Fruit fly (Drosophila melanogaster) whole organism, wandering third instar larva: ENCODE data around the gene CG33700.

Source experiments
- Abd-B ChIP-seq: fragments of >200 bp; optimal IDR thresholded peaks from 2 replicates; lab custom pipeline; 2017; ENCODE audit warnings: missing biosample characterization, missing genetic modification characterization
- CG32264 ChIP-seq: fragments of 200-800 bp; sonication (Bioruptor generic); optimal IDR thresholded peaks from 2 replicates; lab custom pipeline; 2016; ENCODE audit warnings: missing biosample characterization, missing genetic modification characterization
- CG9705 ChIP-seq: fragments of 200-800 bp; sonication (Bioruptor generic); optimal IDR thresholded peaks from 2 replicates; lab custom pipeline; 2018; ENCODE audit warnings: missing biosample characterization, mild to moderate bottlenecking, missing genetic modification characterization
- CrebA ChIP-seq: fragments of 200-800 bp; sonication (Bioruptor generic); optimal IDR thresholded peaks from 2 replicates; lab custom pipeline; 2016; ENCODE audit warnings: missing biosample characterization, mild to moderate bottlenecking, missing genetic modification characterization, borderline replicate concordance
- Dfd ChIP-seq: fragments of >200 bp; optimal IDR thresholded peaks from 2 replicates; lab custom pipeline; 2017; ENCODE audit warnings: missing biosample characterization, missing genetic modification characterization
- Dif ChIP-seq: fragments of 200-275, 200-300 bp; sonication (Bioruptor generic); optimal IDR thresholded peaks from 2 replicates; lab custom pipeline; 2018; ENCODE audit warnings: missing biosample characterization, missing genetic modification characterization; ENCODE audit not compliant: partially characterized antibody
- GATAd ChIP-seq: sonication (Bioruptor generic); optimal IDR thresholded peaks from 2 replicates; lab custom pipeline; 2016; ENCODE audit warnings: missing biosample characterization, missing genetic modification characterization
- HLH106 ChIP-seq: fragments of 200-800 bp; optimal IDR thresholded peaks from 3 replicates; lab custom pipeline; 2019; ENCODE audit warnings: missing biosample characterization, mild to moderate bottlenecking, missing genetic modification characterization, moderate library complexity
- Hnf4 ChIP-seq: fragments of 200-800 bp; sonication (Bioruptor generic); optimal IDR thresholded peaks from 2 replicates; lab custom pipeline; 2016; ENCODE audit warnings: missing biosample characterization, mild to moderate bottlenecking, missing genetic modification characterization
- Hr78 ChIP-seq: fragments of >200 bp; optimal IDR thresholded peaks from 2 replicates; lab custom pipeline; 2017; ENCODE audit warnings: missing biosample characterization, missing genetic modification characterization
- Hr83 ChIP-seq: fragments of 200-300 bp; sonication (Bioruptor generic); optimal IDR thresholded peaks from 2 replicates; lab custom pipeline; 2016; ENCODE audit warnings: missing biosample characterization, mild to moderate bottlenecking, missing genetic modification characterization, moderate library complexity; ENCODE audit not compliant: poor library complexity, severe bottlenecking
- Jra ChIP-seq: sonication (Bioruptor generic); optimal IDR thresholded peaks from 2 replicates; lab custom pipeline; 2016; ENCODE audit warnings: missing biosample characterization, missing genetic modification characterization
- Mio ChIP-seq: sonication (Bioruptor generic); optimal IDR thresholded peaks from 2 replicates; lab custom pipeline; 2016; ENCODE audit warnings: missing biosample characterization, missing genetic modification characterization
- Myc ChIP-seq: fragments of >200 bp; optimal IDR thresholded peaks from 2 replicates; lab custom pipeline; 2017
- N ChIP-seq: fragments of >200 bp; optimal IDR thresholded peaks from 2 replicates; lab custom pipeline; 2018; ENCODE audit warnings: missing biosample characterization, missing external identifiers, missing genetic modification characterization
- OdsH ChIP-seq: fragments of 200-800 bp; sonication (Bioruptor generic); optimal IDR thresholded peaks from 2 replicates; lab custom pipeline; 2016; ENCODE audit warnings: missing biosample characterization, mild to moderate bottlenecking, missing genetic modification characterization
- Rel ChIP-seq, 2 experiments: fragments of 200-800 bp; sonication (Bioruptor generic) in 1 of 2; optimal IDR thresholded peaks; 2 replicates in 1 of 2; 3 replicates in 1 of 2; lab custom pipeline; 2016 to 2019; ENCODE audit warnings: mild to moderate bottlenecking in 2 of 2, missing biosample characterization in 2 of 2, missing genetic modification characterization in 2 of 2, moderate library complexity in 1 of 2
- Sp1 ChIP-seq: fragments of 200-800 bp; sonication (Bioruptor generic); optimal IDR thresholded peaks from 3 replicates; lab custom pipeline; 2019; ENCODE audit warnings: missing biosample characterization, mild to moderate bottlenecking, missing genetic modification characterization, moderate library complexity
- Vsx2 ChIP-seq: fragments of 200-300, 225-300 bp; sonication (Bioruptor generic); optimal IDR thresholded peaks from 2 replicates; lab custom pipeline; 2018; ENCODE audit warnings: missing biosample characterization, missing genetic modification characterization; ENCODE audit not compliant: partially characterized antibody
- br ChIP-seq: fragments of 200-800 bp; sonication (Bioruptor generic); optimal IDR thresholded peaks from 2 replicates; lab custom pipeline; 2016; ENCODE audit warnings: missing biosample characterization, missing genetic modification characterization
- brk ChIP-seq: fragments of 200-800 bp; sonication (Bioruptor generic); optimal IDR thresholded peaks from 2 replicates; lab custom pipeline; 2016; ENCODE audit warnings: missing biosample characterization, mild to moderate bottlenecking, missing genetic modification characterization
- dl ChIP-seq, 2 experiments: fragments of 175-275, 200-275 bp in 1 of 2; fragments of 200-275 bp in 1 of 2; sonication (Bioruptor generic); optimal IDR thresholded peaks; lab custom pipeline; 2018; ENCODE audit warnings: mild to moderate bottlenecking in 2 of 2, missing biosample characterization in 2 of 2, missing genetic modification characterization in 2 of 2, moderate library complexity in 2 of 2; ENCODE audit not compliant: partially characterized antibody in 2 of 2, insufficient read depth in 1 of 2
- dmrt93B ChIP-seq: fragments of 200-800 bp; sonication (Bioruptor generic); optimal IDR thresholded peaks from 2 replicates; lab custom pipeline; 2018; ENCODE audit warnings: missing biosample characterization, mild to moderate bottlenecking, missing genetic modification characterization
- dsf ChIP-seq: sonication (Bioruptor generic); optimal IDR thresholded peaks from 2 replicates; lab custom pipeline; 2016; ENCODE audit warnings: missing biosample characterization, missing genetic modification characterization, borderline replicate concordance
- ey ChIP-seq: fragments of 200-800 bp; sonication (Bioruptor generic); optimal IDR thresholded peaks from 2 replicates; lab custom pipeline; 2016; ENCODE audit warnings: missing biosample characterization, missing genetic modification characterization
- foxo ChIP-seq, 2 experiments: fragments of 200-800 bp; sonication (Bioruptor generic); optimal IDR thresholded peaks; 2 replicates in 1 of 2; 3 replicates in 1 of 2; lab custom pipeline; 2016 to 2017; ENCODE audit warnings: missing biosample characterization in 2 of 2, missing genetic modification characterization in 2 of 2
- fru ChIP-seq: fragments of 200-800 bp; sonication (Bioruptor generic); optimal IDR thresholded peaks from 3 replicates; lab custom pipeline; 2016; ENCODE audit warnings: missing biosample characterization, mild to moderate bottlenecking, missing genetic modification characterization
- h ChIP-seq: fragments of 200-800 bp; sonication (Bioruptor generic); optimal IDR thresholded peaks from 3 replicates; lab custom pipeline; 2016; ENCODE audit warnings: missing biosample characterization, mild to moderate bottlenecking, missing genetic modification characterization
- jim ChIP-seq: fragments of 175-275, 200-325 bp; sonication (Bioruptor generic); optimal IDR thresholded peaks from 2 replicates; lab custom pipeline; 2016; ENCODE audit warnings: missing biosample characterization, mild to moderate bottlenecking, missing genetic modification characterization
- lola ChIP-seq: fragments of >200 bp; optimal IDR thresholded peaks from 2 replicates; lab custom pipeline; 2017; ENCODE audit warnings: missing biosample characterization, missing genetic modification characterization
- pan ChIP-seq: fragments of >200 bp; optimal IDR thresholded peaks from 2 replicates; lab custom pipeline; 2017
- psq ChIP-seq: fragments of 200-800 bp; sonication (Bioruptor generic); optimal IDR thresholded peaks from 3 replicates; lab custom pipeline; 2017; ENCODE audit warnings: missing biosample characterization, mild to moderate bottlenecking, missing genetic modification characterization, moderate library complexity
- rgr ChIP-seq: fragments of 200-800 bp; sonication (Bioruptor generic); optimal IDR thresholded peaks from 3 replicates; lab custom pipeline; 2016; ENCODE audit warnings: missing biosample characterization, mild to moderate bottlenecking, missing genetic modification characterization
- sage ChIP-seq: fragments of 200-800 bp; sonication (Bioruptor generic); optimal IDR thresholded peaks from 2 replicates; lab custom pipeline; 2016; ENCODE audit warnings: missing biosample characterization, mild to moderate bottlenecking, missing genetic modification characterization
- sv ChIP-seq: fragments of 200-800 bp; sonication (Bioruptor generic); optimal IDR thresholded peaks from 3 replicates; lab custom pipeline; 2016; ENCODE audit warnings: missing biosample characterization, missing genetic modification characterization
- tai ChIP-seq: sonication (Bioruptor generic); optimal IDR thresholded peaks from 2 replicates; lab custom pipeline; 2016; ENCODE audit warnings: missing biosample characterization, missing genetic modification characterization
- usp ChIP-seq: fragments of >200 bp; optimal IDR thresholded peaks from 2 replicates; lab custom pipeline; 2017; ENCODE audit warnings: missing biosample characterization, missing genetic modification characterization
- woc ChIP-seq: sonication (Bioruptor generic); optimal IDR thresholded peaks from 2 replicates; lab custom pipeline; 2016; ENCODE audit warnings: missing biosample characterization, mild to moderate bottlenecking, missing genetic modification characterization

CG33700 gene

DNA sequence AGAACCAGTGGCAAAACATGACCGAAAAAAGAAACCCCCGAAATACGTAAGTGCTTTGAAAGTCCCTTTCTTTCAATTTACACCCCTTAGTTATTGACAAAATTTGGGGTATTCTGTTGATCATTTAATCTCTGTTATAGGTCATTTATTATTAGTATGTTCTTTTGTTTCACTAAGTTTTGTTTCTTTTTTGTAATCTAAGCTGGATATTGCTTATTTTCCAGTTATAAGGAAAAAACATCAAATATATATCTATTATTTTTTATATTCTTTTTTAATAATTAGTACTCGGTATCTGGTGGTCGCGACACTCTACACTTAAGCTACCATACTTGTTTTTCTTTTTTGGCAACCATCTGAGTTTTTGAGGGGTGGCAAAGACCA, 16.7 kb downstream of the CG33700 start:
- no peak for TF ChIP-seq CG32264 (GFP tag; lab: Kevin White, UChicago)
- no peak for TF ChIP-seq Rel (GFP tag; optimal IDR thresholded peaks at IDR 0.05; lab: Kevin White, UChicago)
- peak; percentile 87 for TF ChIP-seq Rel (tag; optimal IDR thresholded peaks at IDR 0.05; lab: Kevin White, UChicago)
- peak; percentile 57 for TF ChIP-seq woc (GFP tag; lab: Kevin White, UChicago)
- TF ChIP-seq jim: no peak
- TF ChIP-seq tai (GFP tag; lab: Kevin White, UChicago): no peak
- TF ChIP-seq OdsH (GFP tag; lab: Kevin White, UChicago): peak; percentile 16
- no peak for TF ChIP-seq Vsx2 (GFP tag; lab: Kevin White, UChicago)
- TF ChIP-seq Sp1 (GFP tag; lab: Kevin White, UChicago): peak; percentile 71
- peak; percentile 77 for TF ChIP-seq fru
- peak in 1 of 2 experiments; percentile 62 for TF ChIP-seq foxo (GFP tag; optimal IDR thresholded peaks at IDR 0.05; lab: Kevin White, UChicago)
- TF ChIP-seq br (GFP tag; lab: Kevin White, UChicago): peak; percentile 47
- no peak for TF ChIP-seq dl (GFP tag; optimal IDR thresholded peaks at IDR 0.05; lab: Kevin White, UChicago; ENCODE audit: insufficient read depth in 1 of 2, partially characterized antibody in 2 of 2)
- peak; percentile 58 for TF ChIP-seq HLH106 (tag; lab: Kevin White, UChicago)
- peak; percentile 15 for TF ChIP-seq h
- TF ChIP-seq CG9705 (GFP tag; lab: Kevin White, UChicago): no peak
- no peak for TF ChIP-seq Jra (GFP tag; lab: Kevin White, UChicago)
- no peak for TF ChIP-seq Hr78 (GFP tag; lab: Kevin White, UChicago)
- TF ChIP-seq ey (GFP tag; lab: Kevin White, UChicago): no peak
- no peak for TF ChIP-seq brk (GFP tag; lab: Kevin White, UChicago)
- no peak for TF ChIP-seq N
- no peak for TF ChIP-seq lola (GFP tag; lab: Kevin White, UChicago)
- no peak for TF ChIP-seq Abd-B (GFP tag; lab: Kevin White, UChicago)
- no peak for TF ChIP-seq GATAd (GFP tag; lab: Kevin White, UChicago)
- TF ChIP-seq usp (GFP tag; lab: Kevin White, UChicago): no peak
- peak; percentile 46 for TF ChIP-seq pan (lab: Kevin White, UChicago)
- no peak for TF ChIP-seq dsf (GFP tag; lab: Kevin White, UChicago)
- TF ChIP-seq sv (GFP tag; lab: Kevin White, UChicago): no peak
- TF ChIP-seq Mio (GFP tag; lab: Kevin White, UChicago): no peak
- peak; percentile 3 for TF ChIP-seq Hnf4 (GFP tag; lab: Kevin White, UChicago)
- no peak for TF ChIP-seq Myc (lab: Kevin White, UChicago)
- no peak for TF ChIP-seq Hr83 (GFP tag; lab: Kevin White, UChicago)
- TF ChIP-seq rgr (GFP tag; lab: Kevin White, UChicago): peak; percentile 31
- TF ChIP-seq CrebA (GFP tag; lab: Kevin White, UChicago): no peak
- no peak for TF ChIP-seq sage (GFP tag; lab: Kevin White, UChicago)
- TF ChIP-seq dmrt93B (GFP tag; lab: Kevin White, UChicago): no peak
- peak; percentile 75 for TF ChIP-seq psq
- no peak for TF ChIP-seq Dif (GFP tag; lab: Kevin White, UChicago)
- no peak for TF ChIP-seq Dfd (GFP tag; lab: Kevin White, UChicago)

DNA sequence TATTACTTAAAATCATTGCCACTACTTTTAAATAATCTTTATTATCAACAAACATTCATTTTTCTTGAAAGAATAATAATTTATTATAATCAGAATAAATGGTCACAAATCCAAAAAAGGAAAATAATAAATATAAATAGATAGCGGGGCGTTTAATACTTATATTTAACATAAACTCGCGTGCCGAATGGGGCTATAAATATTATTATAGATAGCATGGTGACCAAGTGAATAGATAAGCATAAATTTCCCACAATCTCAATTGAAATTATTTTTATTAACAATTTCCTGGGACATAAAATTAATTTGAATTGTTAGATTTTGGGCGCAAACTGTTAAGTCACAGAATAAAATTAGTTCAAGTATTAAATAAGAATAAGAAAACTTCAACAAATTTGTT, 18.9 kb downstream of the CG33700 start:
- TF ChIP-seq Sp1 (GFP tag; lab: Kevin White, UChicago): no peak
- TF ChIP-seq br (GFP tag; lab: Kevin White, UChicago): no peak
- TF ChIP-seq tai (GFP tag; lab: Kevin White, UChicago): no peak
- no peak for TF ChIP-seq HLH106 (tag; lab: Kevin White, UChicago)
- no peak for TF ChIP-seq sage (GFP tag; lab: Kevin White, UChicago)
- TF ChIP-seq jim: no peak
- TF ChIP-seq N: no peak
- no peak for TF ChIP-seq Dif (GFP tag; lab: Kevin White, UChicago)
- no peak for TF ChIP-seq CrebA (GFP tag; lab: Kevin White, UChicago)
- TF ChIP-seq dl (GFP tag; optimal IDR thresholded peaks at IDR 0.05; lab: Kevin White, UChicago; ENCODE audit: insufficient read depth in 1 of 2, partially characterized antibody in 2 of 2): no peak
- TF ChIP-seq psq: no peak
- TF ChIP-seq Abd-B (GFP tag; lab: Kevin White, UChicago): no peak
- no peak for TF ChIP-seq Hnf4 (GFP tag; lab: Kevin White, UChicago)
- TF ChIP-seq sv (GFP tag; lab: Kevin White, UChicago): no peak
- TF ChIP-seq Hr78 (GFP tag; lab: Kevin White, UChicago): no peak
- no peak for TF ChIP-seq rgr (GFP tag; lab: Kevin White, UChicago)
- TF ChIP-seq Dfd (GFP tag; lab: Kevin White, UChicago): no peak
